Fruit fly (Drosophila melanogaster) whole organism, embryonic: Measurements from ENCODE around the gene CG10470.

Source experiments
- Ada2b ChIP-seq: fragments of 200-800 bp; sonication (Bioruptor generic); IDR thresholded peaks from 2 replicates; pipeline ENCODE4 v1.3.6; 2022; ENCODE audit warnings: missing biosample characterization, missing genetic modification characterization
- Antp ChIP-seq: fragments of 200-800 bp; sonication (Bioruptor generic); optimal IDR thresholded peaks from 3 replicates; lab custom pipeline; 2016; ENCODE audit warnings: missing biosample characterization, missing genetic modification characterization
- BtbVII ChIP-seq: fragments of 200-800 bp; sonication (Bioruptor generic); optimal IDR thresholded peaks from 3 replicates; lab custom pipeline; 2017; ENCODE audit warnings: missing biosample characterization, mild to moderate bottlenecking, missing genetic modification characterization
- C15 ChIP-seq: fragments of 200-800 bp; sonication (Bioruptor generic); IDR thresholded peaks from 3 replicates; pipeline ENCODE4 v1.3.6; 2022; ENCODE audit warnings: missing biosample characterization, missing genetic modification characterization
- CG1024 ChIP-seq: fragments of 200-800 bp; sonication (Bioruptor generic); IDR thresholded peaks from 2 replicates; pipeline ENCODE4 v1.3.6; 2022; ENCODE audit warnings: missing biosample characterization, missing genetic modification characterization
- CG12104 ChIP-seq: fragments of 200-800 bp; sonication (Bioruptor generic); optimal IDR thresholded peaks from 3 replicates; lab custom pipeline; 2016; ENCODE audit warnings: missing biosample characterization, missing genetic modification characterization
- CG12155 ChIP-seq: fragments of 200-800 bp; sonication (Bioruptor generic); optimal IDR thresholded peaks from 3 replicates; lab custom pipeline; 2016; ENCODE audit warnings: missing biosample characterization, missing genetic modification characterization
- CG13287 ChIP-seq: fragments of 200-800 bp; sonication (Bioruptor generic); IDR thresholded peaks from 2 replicates; pipeline ENCODE4 v1.3.6; 2022; ENCODE audit warnings: missing biosample characterization, missing genetic modification characterization; ENCODE audit not compliant: partially characterized antibody
- CG15479 ChIP-seq: fragments of 200-800 bp; sonication (Bioruptor generic); optimal IDR thresholded peaks from 3 replicates; lab custom pipeline; 2019; ENCODE audit warnings: missing biosample characterization, mild to moderate bottlenecking, missing genetic modification characterization, moderate library complexity
- CG18599 ChIP-seq: fragments of 200-800 bp; sonication (Bioruptor generic); optimal IDR thresholded peaks from 3 replicates; lab custom pipeline; 2017; ENCODE audit warnings: missing biosample characterization, missing genetic modification characterization, mild to moderate bottlenecking, moderate library complexity, missing genetic modification reagents
- CG31365 ChIP-seq: fragments of 200-800 bp; sonication (Bioruptor generic); optimal IDR thresholded peaks from 2 replicates; lab custom pipeline; 2018; ENCODE audit warnings: missing biosample characterization, mild to moderate bottlenecking, missing genetic modification characterization
- CG3407 ChIP-seq: fragments of 200-800 bp; sonication (Bioruptor generic); optimal IDR thresholded peaks from 2 replicates; lab custom pipeline; 2018; ENCODE audit warnings: missing biosample characterization, mild to moderate bottlenecking, missing genetic modification characterization
- CG42726 ChIP-seq: fragments of 200-800 bp; sonication (Bioruptor generic); IDR thresholded peaks from 2 replicates; pipeline ENCODE4 v1.3.6; 2022; ENCODE audit warnings: missing biosample characterization, missing genetic modification characterization; ENCODE audit not compliant: partially characterized antibody
- CG6654 ChIP-seq: fragments of 200-800 bp; sonication (Bioruptor generic); optimal IDR thresholded peaks from 2 replicates; lab custom pipeline; 2017; ENCODE audit warnings: missing biosample characterization, mild to moderate bottlenecking, missing genetic modification characterization
- CG7271 ChIP-seq: fragments of 200-800 bp; sonication (Bioruptor generic); optimal IDR thresholded peaks from 2 replicates; lab custom pipeline; 2018; ENCODE audit warnings: missing biosample characterization, mild to moderate bottlenecking, missing genetic modification characterization, moderate library complexity
- CG8388 ChIP-seq: fragments of 200-800 bp; sonication (Bioruptor generic); optimal IDR thresholded peaks from 2 replicates; lab custom pipeline; 2019; ENCODE audit warnings: missing biosample characterization, mild to moderate bottlenecking, missing genetic modification characterization, moderate library complexity
- Camta ChIP-seq: fragments of 200-800 bp; sonication (Bioruptor generic); optimal IDR thresholded peaks from 2 replicates; lab custom pipeline; 2016; ENCODE audit warnings: missing biosample characterization, missing genetic modification characterization
- E2f2 ChIP-seq: fragments of 200-800 bp; sonication (Bioruptor generic); IDR thresholded peaks from 2 replicates; pipeline ENCODE4 v1.3.6; 2022; ENCODE audit warnings: missing biosample characterization, missing genetic modification characterization
- Fer2 ChIP-seq: fragments of 200-800 bp; sonication (Bioruptor generic); optimal IDR thresholded peaks from 2 replicates; lab custom pipeline; 2018; ENCODE audit warnings: missing biosample characterization, mild to moderate bottlenecking, missing genetic modification characterization, moderate library complexity
- Kr ChIP-seq: fragments of 200-800 bp; sonication (Bioruptor generic); optimal IDR thresholded peaks from 2 replicates; lab custom pipeline; 2017; ENCODE audit warnings: missing biosample characterization, mild to moderate bottlenecking, missing genetic modification characterization
- Mes4 ChIP-seq: fragments of 200-800 bp; sonication (Bioruptor generic); optimal IDR thresholded peaks from 2 replicates; lab custom pipeline; 2016; ENCODE audit warnings: missing biosample characterization, missing genetic modification characterization
- Mrtf ChIP-seq: fragments of 200-800 bp; sonication (Bioruptor generic); IDR thresholded peaks from 3 replicates; pipeline ENCODE4 v1.3.6; 2022; ENCODE audit warnings: missing biosample characterization, missing genetic modification characterization
- Oli ChIP-seq: fragments of 200-800 bp; sonication (Bioruptor generic); optimal IDR thresholded peaks from 2 replicates; lab custom pipeline; 2018; ENCODE audit warnings: missing biosample characterization, mild to moderate bottlenecking, missing genetic modification characterization, moderate library complexity
- TFAM ChIP-seq: fragments of 200-800 bp; sonication (Bioruptor generic); optimal IDR thresholded peaks from 2 replicates; lab custom pipeline; 2017; ENCODE audit warnings: missing biosample characterization, missing genetic modification characterization, inconsistent platforms
- Tbp ChIP-seq: fragments of >200 bp; optimal IDR thresholded peaks from 2 replicates; lab custom pipeline; 2018; ENCODE audit warnings: missing biosample characterization, missing genetic modification characterization
- Trl ChIP-seq, 3 experiments: fragments of >200 bp in 2 of 3; fragments of 200-800 bp in 1 of 3; sonication (Bioruptor generic) in 1 of 3; optimal IDR thresholded peaks; 2 replicates in 1 of 3; 3 replicates in 2 of 3; lab custom pipeline; 2016 to 2017; ENCODE audit warnings: missing biosample characterization in 1 of 3, missing genetic modification characterization in 1 of 3
- Vsx1 ChIP-seq: fragments of 200-800 bp; sonication (Bioruptor generic); optimal IDR thresholded peaks from 2 replicates; lab custom pipeline; 2017; ENCODE audit warnings: missing biosample characterization, mild to moderate bottlenecking, missing genetic modification characterization, missing genetic modification reagents
- ash1 ChIP-seq: fragments of 200-800 bp; sonication (Bioruptor generic); optimal IDR thresholded peaks from 2 replicates; lab custom pipeline; 2018; ENCODE audit warnings: missing biosample characterization, mild to moderate bottlenecking, missing genetic modification characterization
- dati ChIP-seq: fragments of 200-800 bp; sonication (Bioruptor generic); IDR thresholded peaks from 2 replicates; pipeline ENCODE4 v1.3.6; 2022; ENCODE audit warnings: missing biosample characterization, missing genetic modification characterization
- dm ChIP-seq: fragments of 200-800 bp; sonication (Bioruptor generic); optimal IDR thresholded peaks from 3 replicates; lab custom pipeline; 2016; ENCODE audit warnings: missing biosample characterization, missing genetic modification characterization
- dmrt11E ChIP-seq: fragments of 200-800 bp; sonication (Bioruptor generic); optimal IDR thresholded peaks from 3 replicates; lab custom pipeline; 2018; ENCODE audit warnings: missing biosample characterization, mild to moderate bottlenecking, missing genetic modification characterization, moderate library complexity
- fd64A ChIP-seq: fragments of 200-800 bp; sonication (Bioruptor generic); optimal IDR thresholded peaks from 3 replicates; lab custom pipeline; 2018; ENCODE audit warnings: missing biosample characterization, mild to moderate bottlenecking, missing genetic modification characterization
- fu2 ChIP-seq: fragments of 200-800 bp; sonication (Bioruptor generic); optimal IDR thresholded peaks from 2 replicates; lab custom pipeline; 2016; ENCODE audit warnings: missing biosample characterization, missing genetic modification characterization
- gcm ChIP-seq: fragments of 200-800 bp; sonication (Bioruptor generic); optimal IDR thresholded peaks from 2 replicates; lab custom pipeline; 2019; ENCODE audit warnings: missing biosample characterization, mild to moderate bottlenecking, missing genetic modification characterization, moderate library complexity
- h ChIP-seq: fragments of >200 bp; optimal IDR thresholded peaks from 2 replicates; lab custom pipeline; 2017
- ind ChIP-seq: fragments of 200-800 bp; sonication (Bioruptor generic); optimal IDR thresholded peaks from 3 replicates; lab custom pipeline; 2016; ENCODE audit warnings: missing biosample characterization, missing genetic modification characterization
- kah ChIP-seq: fragments of 200-800 bp; sonication (Bioruptor generic); optimal IDR thresholded peaks from 2 replicates; lab custom pipeline; 2018; ENCODE audit warnings: missing biosample characterization, mild to moderate bottlenecking, missing genetic modification characterization
- kni ChIP-seq: fragments of 200-800 bp; sonication (Bioruptor generic); optimal IDR thresholded peaks from 3 replicates; lab custom pipeline; 2017; ENCODE audit warnings: mild to moderate bottlenecking, missing biosample characterization, missing genetic modification reagents, missing genetic modification characterization
- lola ChIP-seq, 3 experiments: fragments of >200 bp in 2 of 3; fragments of 200-800 bp in 1 of 3; sonication (Bioruptor generic) in 1 of 3; optimal IDR thresholded peaks; 2 replicates each; lab custom pipeline; 2017 to 2019; ENCODE audit warnings: missing biosample characterization in 3 of 3, missing genetic modification characterization in 3 of 3, mild to moderate bottlenecking in 1 of 3, moderate library complexity in 1 of 3
- maf-S ChIP-seq: fragments of 200-800 bp; sonication (Bioruptor generic); optimal IDR thresholded peaks from 2 replicates; lab custom pipeline; 2016; ENCODE audit warnings: missing biosample characterization, missing genetic modification characterization
- mirr ChIP-seq: fragments of 200-800 bp; sonication (Bioruptor generic); optimal IDR thresholded peaks from 3 replicates; lab custom pipeline; 2018; ENCODE audit warnings: missing biosample characterization, mild to moderate bottlenecking, missing genetic modification characterization
- odd ChIP-seq: fragments of 200-800 bp; sonication (Bioruptor generic); optimal IDR thresholded peaks from 2 replicates; lab custom pipeline; 2017; ENCODE audit warnings: missing biosample characterization, mild to moderate bottlenecking, missing genetic modification characterization
- pum ChIP-seq: fragments of 200-800 bp; sonication (Bioruptor generic); optimal IDR thresholded peaks from 2 replicates; lab custom pipeline; 2016; ENCODE audit warnings: missing biosample characterization, missing genetic modification characterization
- sens ChIP-seq: fragments of 200-800 bp; sonication (Bioruptor generic); peaks from one replicate; lab custom pipeline; 2016; ENCODE audit warnings: missing biosample characterization, missing genetic modification characterization
- sob ChIP-seq: fragments of 200-800 bp; sonication (Bioruptor generic); IDR thresholded peaks from 2 replicates; pipeline ENCODE4 v1.3.6; 2022; ENCODE audit warnings: missing biosample characterization, missing genetic modification characterization
- tna ChIP-seq: fragments of 200-800 bp; sonication (Bioruptor generic); IDR thresholded peaks from 2 replicates; pipeline ENCODE4 v1.3.6; 2022; ENCODE audit warnings: missing biosample characterization, missing genetic modification characterization; ENCODE audit not compliant: partially characterized antibody
- trem ChIP-seq: fragments of 200-800 bp; optimal IDR thresholded peaks from 3 replicates; lab custom pipeline; 2019; ENCODE audit warnings: missing biosample characterization, mild to moderate bottlenecking, missing genetic modification characterization, moderate library complexity
- yki ChIP-seq: fragments of >200 bp; optimal IDR thresholded peaks from 3 replicates; lab custom pipeline; 2018
- zen2 ChIP-seq: fragments of 200-800 bp; sonication (Bioruptor generic); IDR thresholded peaks from 3 replicates; pipeline ENCODE4 v1.3.6; 2022; ENCODE audit warnings: missing biosample characterization, missing genetic modification characterization; ENCODE audit not compliant: partially characterized antibody
- zfh1 ChIP-seq: fragments of 200-800 bp; sonication (Bioruptor generic); IDR thresholded peaks from 3 replicates; pipeline ENCODE4 v1.3.6; 2022; ENCODE audit warnings: missing biosample characterization, missing genetic modification characterization

CG10470 gene

dm6 chr2L:19034213-19034929 lies 14.5 kb upstream of the CG10470 start, which contains the start of the genes mib2 and CG31800 (continued):
- no peak for TF ChIP-seq h
- TF ChIP-seq dmrt11E = no peak
- no peak for TF ChIP-seq dati (GFP tag; lab: Robert Waterston, UW)
- no peak for TF ChIP-seq kah
- no peak for TF ChIP-seq pum (GFP tag; lab: Kevin White, UChicago)
- TF ChIP-seq Mes4 (GFP tag; lab: Kevin White, UChicago) = no peak
- TF ChIP-seq CG12104 = no peak
- TF ChIP-seq C15 (GFP tag; lab: Robert Waterston, UW) = no peak
- TF ChIP-seq odd (GFP tag; lab: Kevin White, UChicago) = no peak
- peak; percentile 78 for TF ChIP-seq CG13287 (GFP tag; lab: Robert Waterston, UW)
- no peak for TF ChIP-seq CG6654 (GFP tag; lab: Kevin White, UChicago)
- TF ChIP-seq zen2 (GFP tag; lab: Robert Waterston, UW) = peak; percentile 81; the same call in 2 of the 3 replicates
- no peak for TF ChIP-seq yki
- no peak for TF ChIP-seq mirr (GFP tag; lab: Kevin White, UChicago)
- TF ChIP-seq BtbVII (GFP tag; lab: Kevin White, UChicago) = no peak
- TF ChIP-seq Trl (optimal IDR thresholded peaks at IDR 0.05; lab: Kevin White, UChicago) = no peak
- TF ChIP-seq Trl (GFP tag; optimal IDR thresholded peaks at IDR 0.05; lab: Kevin White, UChicago) = no peak
- TF ChIP-seq ind = no peak
- TF ChIP-seq CG12155 (GFP tag; lab: Kevin White, UChicago) = no peak
- TF ChIP-seq Tbp (GFP tag; lab: Kevin White, UChicago) = no peak
- TF ChIP-seq TFAM = no peak
- no peak for TF ChIP-seq zfh1 (GFP tag; lab: Robert Waterston, UW)
- TF ChIP-seq CG15479 = no peak
- peak; percentile 69 for TF ChIP-seq tna
- TF ChIP-seq Vsx1 = no peak
- peak; percentile 80 for TF ChIP-seq CG42726
- TF ChIP-seq Antp (GFP tag; lab: Kevin White, UChicago) = no peak
- TF ChIP-seq lola (GFP tag; optimal IDR thresholded peaks at IDR 0.05; lab: Kevin White, UChicago) = no peak
- TF ChIP-seq maf-S = no peak
- TF ChIP-seq Camta (GFP tag; lab: Kevin White, UChicago) = no peak
- no peak for TF ChIP-seq Oli (tag; lab: Kevin White, UChicago)
- no peak for TF ChIP-seq CG8388 (GFP tag; lab: Kevin White, UChicago)
- TF ChIP-seq gcm (GFP tag; lab: Kevin White, UChicago) = no peak
- peak; percentile 58 for TF ChIP-seq trem (tag; lab: Kevin White, UChicago)
- peak; percentile 55 for TF ChIP-seq sens (GFP tag; lab: Kevin White, UChicago)
- TF ChIP-seq E2f2 (GFP tag; lab: Robert Waterston, UW) = no peak; the same call in 1 of the 2 replicates
- no peak for TF ChIP-seq Mrtf (GFP tag; lab: Robert Waterston, UW)
- TF ChIP-seq fd64A (GFP tag; lab: Kevin White, UChicago) = no peak
- TF ChIP-seq ash1 = no peak
- no peak for TF ChIP-seq CG1024
- TF ChIP-seq CG3407 (GFP tag; lab: Kevin White, UChicago) = no peak
- TF ChIP-seq CG18599 (GFP tag; lab: Kevin White, UChicago) = no peak
- no peak for TF ChIP-seq CG31365
- no peak for TF ChIP-seq Fer2 (tag; lab: Kevin White, UChicago)
- no peak for TF ChIP-seq Ada2b (GFP tag; lab: Robert Waterston, UW)
- TF ChIP-seq dm (GFP tag; lab: Kevin White, UChicago) = peak; percentile 57
- TF ChIP-seq Kr = no peak
- TF ChIP-seq kni (GFP tag; lab: Kevin White, UChicago) = no peak
- TF ChIP-seq CG7271 = no peak
- peak; percentile 35; the same call in 1 of the 2 replicates for TF ChIP-seq sob (GFP tag; lab: Robert Waterston, UW)
- no peak for TF ChIP-seq fu2 (GFP tag; lab: Kevin White, UChicago)
